Worm (Caenorhabditis elegans) whole organism, L4/young adult: ENCODE results near the gene ram-2.

Experiments used
- W03F9.2 ChIP-seq: fragments of 150-350 bp; optimal IDR thresholded peaks from 2 replicates; lab custom pipeline; 2014; ENCODE audit warnings: missing biosample characterization, missing genetic modification characterization
- dao-5 ChIP-seq: sonication (generic microtip); optimal IDR thresholded peaks from 2 replicates; lab custom pipeline; 2016; ENCODE audit warnings: missing genotype, missing genetic modification characterization, moderate library complexity, missing compliant biosample characterization
- him-1 ChIP-seq: sonication (generic microtip); optimal IDR thresholded peaks from 2 replicates; lab custom pipeline; 2016; ENCODE audit warnings: missing genotype, missing genetic modification reagents, missing genetic modification characterization, missing compliant biosample characterization

DNA sequence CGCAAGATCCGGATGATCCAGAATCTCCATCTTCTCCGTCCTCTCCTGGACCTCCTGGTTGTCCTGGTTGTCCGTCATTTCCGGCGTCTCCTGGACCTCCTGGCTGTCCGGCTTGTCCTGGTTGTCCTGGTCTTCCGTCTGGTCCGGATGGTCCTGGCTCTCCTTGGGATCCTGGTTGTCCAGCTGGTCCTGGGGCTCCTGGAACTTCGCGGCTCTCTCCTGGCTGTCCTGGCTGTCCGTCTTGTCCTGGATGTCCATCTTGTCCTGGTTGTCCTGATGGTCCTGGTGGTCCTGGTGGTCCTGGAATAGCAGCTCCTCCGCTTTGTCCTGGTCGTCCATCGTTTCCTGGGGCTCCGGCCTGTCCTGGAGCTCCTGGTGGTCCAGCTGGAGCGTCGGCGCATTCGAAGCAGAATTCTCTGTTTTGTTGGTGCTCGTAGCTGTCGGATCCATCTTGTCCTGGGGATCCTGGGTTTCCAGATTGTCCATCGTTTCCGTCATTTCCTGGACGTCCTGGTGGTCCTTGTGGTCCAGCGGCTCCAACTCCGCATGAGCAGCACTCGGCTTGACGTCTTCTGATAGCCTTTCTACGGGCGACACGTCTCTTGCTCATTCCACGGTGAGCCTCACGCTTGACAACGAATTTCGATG lies 4.0 kb downstream of the ram-2 start:
- TF ChIP-seq W03F9.2 (no peak), him-1 (tag; lab: Kevin White, UChicago) (no peak), dao-5 (tag; lab: Kevin White, UChicago) (no peak)
